Fruit fly (Drosophila melanogaster) S2 (cell line): ENCODE results near the gene CG7953.

Source experiments
- CG8478 ChIP-seq: fragments of >200 bp; optimal IDR thresholded peaks from 2 replicates; lab custom pipeline; 2018
- CTCF ChIP-seq, 2 experiments: fragments of >200 bp; optimal IDR thresholded peaks; 2 replicates each; lab custom pipeline; 2018

CG7953 gene

dm6 chr2L:13849125-13849524 lies 1.4 kb downstream of the CG7953 start, which contains the start of gene CG7968:
Gene CG7968, plus strand, starts transcription at chr2L:13849400.
- TF ChIP-seq CG8478, result no peak
- no peak for TF ChIP-seq CTCF (optimal IDR thresholded peaks at IDR 0.05; lab: Kevin White, UChicago)

- no peak for TF ChIP-seq CG8478
- TF ChIP-seq CTCF (optimal IDR thresholded peaks at IDR 0.05; lab: Kevin White, UChicago), result no peak
Measured at dm6 chr2L:13851098-13851497, 3.4 kb downstream of the CG7953 start.

dm6 chr2L:13867653-13868052 lies 19.9 kb downstream of the CG7953 start:
- no peak for TF ChIP-seq CTCF (optimal IDR thresholded peaks at IDR 0.05; lab: Kevin White, UChicago)
- no peak for TF ChIP-seq CG8478

dm6 chr2L:13869400-13869799 lies 21.7 kb downstream of the CG7953 start:
- TF ChIP-seq CTCF (optimal IDR thresholded peaks at IDR 0.05; lab: Kevin White, UChicago), result no peak
- no peak for TF ChIP-seq CG8478

dm6 chr2L:13873147-13873546 lies 25.4 kb downstream of the CG7953 start:
- TF ChIP-seq CG8478 (no peak), CTCF (optimal IDR thresholded peaks at IDR 0.05; lab: Kevin White, UChicago) (no peak)

- no peak for TF ChIP-seq CG8478
- TF ChIP-seq CTCF (optimal IDR thresholded peaks at IDR 0.05; lab: Kevin White, UChicago), result no peak
Measured at dm6 chr2L:13876698-13877097, 29.0 kb downstream of the CG7953 start.

dm6 chr2L:13877934-13878580 lies 30.3 kb downstream of the CG7953 start:
- TF ChIP-seq CTCF (optimal IDR thresholded peaks at IDR 0.05; lab: Kevin White, UChicago), result no peak
- TF ChIP-seq CG8478, result no peak

- no peak for TF ChIP-seq CG8478
- TF ChIP-seq CTCF (optimal IDR thresholded peaks at IDR 0.05; lab: Kevin White, UChicago), result no peak
Measured at dm6 chr2L:13878801-13879200, 31.1 kb downstream of the CG7953 start.

dm6 chr2L:13881387-13881902 lies 33.7 kb downstream of the CG7953 start:
- TF ChIP-seq CG8478, result no peak
- no peak for TF ChIP-seq CTCF (optimal IDR thresholded peaks at IDR 0.05; lab: Kevin White, UChicago)

dm6 chr2L:13881939-13882338 lies 34.2 kb downstream of the CG7953 start:
- TF ChIP-seq CTCF (optimal IDR thresholded peaks at IDR 0.05; lab: Kevin White, UChicago) (no peak), CG8478 (no peak)

dm6 chr2L:13884063-13884656 lies 36.4 kb downstream of the CG7953 start:
- TF ChIP-seq CG8478 (no peak), CTCF (optimal IDR thresholded peaks at IDR 0.05; lab: Kevin White, UChicago) (no peak)

dm6 chr2L:13884678-13885303 lies 37.1 kb downstream of the CG7953 start:
- TF ChIP-seq CTCF (optimal IDR thresholded peaks at IDR 0.05; lab: Kevin White, UChicago) (no peak), CG8478 (no peak)

dm6 chr2L:13886326-13887073 lies 38.8 kb downstream of the CG7953 start:
- TF ChIP-seq CG8478, result no peak
- no peak for TF ChIP-seq CTCF (optimal IDR thresholded peaks at IDR 0.05; lab: Kevin White, UChicago)

- TF ChIP-seq CG8478 (no peak), CTCF (optimal IDR thresholded peaks at IDR 0.05; lab: Kevin White, UChicago) (no peak)
Measured at dm6 chr2L:13889934-13890333, 42.2 kb downstream of the CG7953 start.

dm6 chr2L:13892826-13893225 lies 45.1 kb downstream of the CG7953 start:
- no peak for TF ChIP-seq CG8478
- peak; percentile 11 to 28 for TF ChIP-seq CTCF (optimal IDR thresholded peaks at IDR 0.05; lab: Kevin White, UChicago)
